Worm (Caenorhabditis elegans) whole organism, L2 larva: ENCODE measurements around the gene C44H4.6.

Experiments
- C34F6.9 ChIP-seq: fragments of 150-350 bp; optimal IDR thresholded peaks from 2 replicates; lab custom pipeline; 2014; ENCODE audit warnings: missing biosample characterization, missing genetic modification characterization
- F13H6.1 ChIP-seq: sonication (generic microtip); optimal IDR thresholded peaks from 2 replicates; lab custom pipeline; 2016; ENCODE audit warnings: missing genetic modification characterization, missing compliant biosample characterization
- R02D3.7 ChIP-seq: fragments of 150-350 bp; optimal IDR thresholded peaks from 2 replicates; lab custom pipeline; 2014; ENCODE audit warnings: missing biosample characterization, missing genetic modification characterization
- Y55F3AM.14 ChIP-seq: fragments of 200-800 bp; sonication (Bioruptor generic); optimal IDR thresholded peaks from 2 replicates; lab custom pipeline; 2018; ENCODE audit warnings: mild to moderate bottlenecking, missing genetic modification characterization, missing compliant biosample characterization
- ZK546.5 ChIP-seq: sonication (generic microtip); optimal IDR thresholded peaks from 2 replicates; lab custom pipeline; 2017; ENCODE audit warnings: missing biosample characterization, missing genetic modification characterization
- ama-1 ChIP-seq: fragments of 150-350 bp; optimal IDR thresholded peaks from 2 replicates; lab custom pipeline; 2018; ENCODE audit warnings: inconsistent platforms
- blmp-1 ChIP-seq: sonication (generic microtip); optimal IDR thresholded peaks from 2 replicates; lab custom pipeline; 2017; ENCODE audit warnings: missing genetic modification characterization, mild to moderate bottlenecking, missing compliant biosample characterization, antibody characterized with exemption, moderate library complexity; ENCODE audit not compliant: insufficient read depth
- ceh-16 ChIP-seq: fragments of 150-350 bp; optimal IDR thresholded peaks from 2 replicates; lab custom pipeline; 2014; ENCODE audit warnings: missing biosample characterization, missing genetic modification characterization
- crh-2 ChIP-seq: sonication (generic microtip); optimal IDR thresholded peaks from 2 replicates; lab custom pipeline; 2017; ENCODE audit warnings: missing biosample characterization, missing genetic modification characterization
- elt-1 ChIP-seq: fragments of 150-350 bp; optimal IDR thresholded peaks from 2 replicates; lab custom pipeline; 2014; ENCODE audit warnings: missing biosample characterization, missing genetic modification characterization
- elt-3 ChIP-seq: sonication (generic microtip); optimal IDR thresholded peaks from 2 replicates; lab custom pipeline; 2017; ENCODE audit warnings: missing biosample characterization, missing genetic modification characterization
- fos-1 ChIP-seq: fragments of 150-350 bp; optimal IDR thresholded peaks from 2 replicates; lab custom pipeline; 2014; ENCODE audit warnings: missing biosample characterization, missing genetic modification characterization
- gmeb-1 ChIP-seq: fragments of 150-350 bp; optimal IDR thresholded peaks from 2 replicates; lab custom pipeline; 2014; ENCODE audit warnings: missing biosample characterization, missing genetic modification characterization
- lin-13 ChIP-seq: fragments of 150-350 bp; optimal IDR thresholded peaks from 2 replicates; lab custom pipeline; 2014; ENCODE audit warnings: missing biosample characterization, missing genetic modification reagents, missing genetic modification characterization
- lsy-2 ChIP-seq, 2 experiments: fragments of 150-350 bp in 1 of 2; sonication (generic microtip) in 1 of 2; optimal IDR thresholded peaks; 2 replicates each; lab custom pipeline; 2014 to 2017; ENCODE audit warnings: missing biosample characterization in 2 of 2, missing genetic modification characterization in 2 of 2
- mbf-1 ChIP-seq: sonication (generic microtip); optimal IDR thresholded peaks from 2 replicates; lab custom pipeline; 2017; ENCODE audit warnings: missing biosample characterization, missing genetic modification characterization
- mdl-1 ChIP-seq, 2 experiments: fragments of 150-350 bp in 1 of 2; sonication (generic microtip) in 1 of 2; optimal IDR thresholded peaks; 2 replicates each; lab custom pipeline; 2017; ENCODE audit warnings: missing biosample characterization in 2 of 2, missing genetic modification characterization in 2 of 2
- nhr-10 ChIP-seq: sonication (generic microtip); optimal IDR thresholded peaks from 2 replicates; lab custom pipeline; 2017; ENCODE audit warnings: missing biosample characterization, missing genetic modification characterization
- nhr-12 ChIP-seq: fragments of 150-350 bp; optimal IDR thresholded peaks from 2 replicates; lab custom pipeline; 2014; ENCODE audit warnings: missing biosample characterization, missing genetic modification characterization
- nhr-129 ChIP-seq: fragments of 150-350 bp; optimal IDR thresholded peaks from 2 replicates; lab custom pipeline; 2014; ENCODE audit warnings: missing biosample characterization, missing genetic modification characterization
- nhr-23 ChIP-seq: fragments of 150-350 bp; optimal IDR thresholded peaks from 2 replicates; lab custom pipeline; 2014; ENCODE audit warnings: missing biosample characterization, missing genetic modification reagents, missing genetic modification characterization
- nhr-25 ChIP-seq: fragments of 150-350 bp; sonication (generic microtip); optimal IDR thresholded peaks from 3 replicates; lab custom pipeline; 2014; ENCODE audit warnings: missing biosample characterization, missing genetic modification characterization
- nhr-6 ChIP-seq: fragments of 150-350 bp; optimal IDR thresholded peaks from 2 replicates; lab custom pipeline; 2014; ENCODE audit warnings: missing biosample characterization, missing genetic modification characterization
- nhr-77 ChIP-seq: fragments of 150-350 bp; optimal IDR thresholded peaks from 2 replicates; lab custom pipeline; 2014; ENCODE audit warnings: missing biosample characterization, missing genetic modification characterization
- sem-4 ChIP-seq: fragments of 150-350 bp; optimal IDR thresholded peaks from 2 replicates; lab custom pipeline; 2014; ENCODE audit warnings: missing biosample characterization, missing genetic modification reagents, missing genetic modification characterization
- skn-1 ChIP-seq: sonication (generic microtip); optimal IDR thresholded peaks from 2 replicates; lab custom pipeline; 2017; ENCODE audit warnings: missing biosample characterization, missing genetic modification characterization
- sma-3 ChIP-seq: sonication (generic microtip); optimal IDR thresholded peaks from 2 replicates; lab custom pipeline; 2016; ENCODE audit warnings: missing genetic modification reagents, missing genetic modification characterization, missing compliant biosample characterization
- sma-9 ChIP-seq, 2 experiments: fragments of 150-350 bp in 1 of 2; sonication (generic microtip) in 1 of 2; optimal IDR thresholded peaks; 2 replicates each; lab custom pipeline; 2014 to 2016; ENCODE audit warnings: missing genetic modification characterization in 2 of 2, mild to moderate bottlenecking in 1 of 2, missing biosample characterization in 1 of 2, missing compliant biosample characterization in 1 of 2, missing genetic modification reagents in 1 of 2, moderate library complexity in 1 of 2
- snpc-4 ChIP-seq: fragments of 150-350 bp; optimal IDR thresholded peaks from 2 replicates; lab custom pipeline; 2014; ENCODE audit warnings: missing biosample characterization, missing genetic modification characterization
- unc-55 ChIP-seq: fragments of 150-350 bp; sonication (generic microtip); optimal IDR thresholded peaks from 3 replicates; lab custom pipeline; 2014; ENCODE audit warnings: missing biosample characterization, missing genetic modification reagents, missing genetic modification characterization
- zag-1 ChIP-seq: fragments of 150-350 bp; optimal IDR thresholded peaks from 2 replicates; lab custom pipeline; 2014; ENCODE audit warnings: missing biosample characterization, missing genetic modification characterization
- ztf-1 ChIP-seq: fragments of 200-800 bp; sonication (Bioruptor generic); conservative IDR thresholded peaks from 2 replicates; pipeline ENCODE4 v1.3.6; 2022; ENCODE audit warnings: missing genetic modification characterization, missing compliant biosample characterization
- ztf-11 ChIP-seq: sonication (generic microtip); optimal IDR thresholded peaks from 2 replicates; lab custom pipeline; 2017; ENCODE audit warnings: missing biosample characterization, missing genetic modification characterization

The C44H4.6 gene

DNA sequence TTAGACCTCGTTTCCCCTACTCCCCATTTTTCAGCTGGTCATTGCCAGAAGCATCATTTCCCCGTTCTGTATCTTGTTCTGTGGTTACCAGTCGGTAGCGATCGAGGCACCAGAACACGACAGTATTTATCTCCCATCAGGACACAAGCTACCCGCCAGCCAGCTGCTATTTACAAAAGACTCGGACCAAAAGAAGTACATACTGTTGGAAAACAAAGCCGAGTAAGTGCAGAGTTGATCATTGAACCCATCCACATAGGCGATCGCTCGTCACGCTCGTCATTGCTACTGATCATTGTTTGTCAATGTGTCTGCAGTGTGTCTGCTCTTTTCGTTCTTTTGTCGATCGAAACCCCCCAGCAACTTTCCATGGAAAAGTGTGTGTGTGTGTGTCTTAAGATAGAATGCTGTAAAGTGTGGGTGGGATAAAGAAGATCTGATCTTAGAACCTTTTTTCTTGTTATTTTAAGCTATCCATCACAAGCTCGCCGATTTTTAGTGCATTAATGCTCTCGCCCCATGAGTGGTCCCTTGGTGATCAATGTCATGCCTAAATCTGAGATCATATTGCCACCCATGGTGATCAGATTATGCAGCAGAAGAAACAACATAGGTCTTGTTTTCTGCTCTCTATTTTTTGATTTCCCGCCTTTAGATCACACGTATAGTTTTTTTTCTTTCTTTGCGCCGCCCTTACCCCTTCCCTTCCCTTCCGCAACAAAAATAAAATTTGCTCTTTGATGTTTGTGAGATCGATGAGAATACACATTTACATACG, 39.4 kb downstream of the C44H4.6 start:
- TF ChIP-seq sma-9 (GFP tag; optimal IDR thresholded peaks at IDR 0.05; lab: Kevin White, UChicago) (peak; percentile 66), sma-9 (tag; optimal IDR thresholded peaks at IDR 0.05; lab: Kevin White, UChicago) (no peak), lsy-2 (tag; optimal IDR thresholded peaks at IDR 0.05; lab: Kevin White, UChicago) (no peak)

DNA sequence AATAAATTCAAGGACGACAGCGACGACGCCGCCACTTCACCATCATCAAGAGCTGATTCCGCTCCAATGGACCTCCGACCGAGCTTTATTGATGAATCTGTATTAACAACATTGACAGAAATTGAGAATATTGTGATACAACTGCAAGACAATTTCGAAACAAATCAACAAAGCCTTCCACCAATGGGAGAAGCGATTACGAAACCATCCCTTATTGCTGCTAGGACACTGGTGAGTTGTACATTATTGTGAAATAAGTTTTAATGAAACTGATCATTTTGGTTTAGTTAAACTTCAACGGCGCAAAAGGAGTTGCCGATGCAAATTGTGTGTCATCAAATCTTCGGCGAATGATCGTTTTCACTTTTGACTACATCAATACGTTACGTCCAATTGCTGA, 40.1 kb downstream of the C44H4.6 start:
- TF ChIP-seq sma-3 (GFP tag; lab: Kevin White, UChicago) (no peak), mdl-1 (tag; optimal IDR thresholded peaks at IDR 0.05; lab: Kevin White, UChicago) (no peak), nhr-6 (tag; lab: Kevin White, UChicago) (no peak), elt-1 (tag; lab: Kevin White, UChicago) (no peak), ztf-1 (GFP tag; lab: Robert Waterston, UW) (no peak), unc-55 (GFP tag; lab: Kevin White, UChicago) (peak; percentile 51)

DNA sequence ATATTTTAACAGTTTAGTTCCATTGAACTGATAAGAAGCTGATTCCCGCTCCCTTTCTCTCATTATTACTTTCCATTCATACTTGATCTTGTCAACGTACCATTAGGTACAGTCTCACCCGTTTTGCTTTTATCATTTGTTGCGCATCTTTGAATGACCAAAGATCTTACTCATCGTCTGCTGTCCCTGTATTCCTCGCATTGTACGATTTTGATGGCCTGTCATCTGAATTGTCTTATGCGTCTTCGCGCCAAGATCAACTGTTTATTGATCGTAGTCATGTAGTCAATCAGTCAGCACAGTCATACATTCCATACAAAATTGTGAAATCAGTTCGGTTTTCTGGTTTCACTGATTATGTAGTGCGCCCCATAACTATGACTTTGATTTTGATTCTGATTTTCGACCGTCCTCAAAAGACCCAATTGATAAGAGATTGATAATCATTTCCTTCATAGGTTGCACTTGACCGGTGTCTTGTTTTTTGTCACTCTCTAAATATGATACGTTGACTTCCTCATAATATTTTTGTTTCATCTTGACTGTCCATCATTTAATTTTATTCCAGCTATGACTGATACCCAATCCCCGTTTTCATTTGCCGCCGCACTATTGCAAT, 41.1 kb downstream of the C44H4.6 start, which contains the start of gene nhr-3:
nhr-3 (plus strand) TSS at position 569 of the 619 bp plus-strand sequence.
- TF ChIP-seq blmp-1 (tag; lab: Kevin White, UChicago) (peak; percentile 79), sma-9 (GFP tag; optimal IDR thresholded peaks at IDR 0.05; lab: Kevin White, UChicago) (peak; percentile 47), sma-9 (tag; optimal IDR thresholded peaks at IDR 0.05; lab: Kevin White, UChicago) (no peak), R02D3.7 (tag; lab: Kevin White, UChicago) (no peak), elt-3 (tag; lab: Kevin White, UChicago) (no peak), nhr-23 (tag; lab: Kevin White, UChicago) (no peak), fos-1 (tag; lab: Kevin White, UChicago) (peak; percentile 13), crh-2 (tag; lab: Kevin White, UChicago) (peak; percentile 49), Y55F3AM.14 (no peak), skn-1 (tag; lab: Kevin White, UChicago) (no peak), nhr-129 (tag; lab: Kevin White, UChicago) (peak; percentile 2), ceh-16 (tag; lab: Kevin White, UChicago) (no peak), lin-13 (GFP tag; lab: Kevin White, UChicago) (no peak), snpc-4 (no peak), sma-3 (GFP tag; lab: Kevin White, UChicago) (peak; percentile 60), nhr-12 (no peak), nhr-6 (tag; lab: Kevin White, UChicago) (peak; percentile 22), nhr-25 (tag; lab: Kevin White, UChicago) (peak; percentile 37), ama-1 (lab: Kevin White, UChicago) (no peak), lsy-2 (tag; optimal IDR thresholded peaks at IDR 0.05; lab: Kevin White, UChicago) (no peak), ztf-11 (no peak), gmeb-1 (no peak)

DNA sequence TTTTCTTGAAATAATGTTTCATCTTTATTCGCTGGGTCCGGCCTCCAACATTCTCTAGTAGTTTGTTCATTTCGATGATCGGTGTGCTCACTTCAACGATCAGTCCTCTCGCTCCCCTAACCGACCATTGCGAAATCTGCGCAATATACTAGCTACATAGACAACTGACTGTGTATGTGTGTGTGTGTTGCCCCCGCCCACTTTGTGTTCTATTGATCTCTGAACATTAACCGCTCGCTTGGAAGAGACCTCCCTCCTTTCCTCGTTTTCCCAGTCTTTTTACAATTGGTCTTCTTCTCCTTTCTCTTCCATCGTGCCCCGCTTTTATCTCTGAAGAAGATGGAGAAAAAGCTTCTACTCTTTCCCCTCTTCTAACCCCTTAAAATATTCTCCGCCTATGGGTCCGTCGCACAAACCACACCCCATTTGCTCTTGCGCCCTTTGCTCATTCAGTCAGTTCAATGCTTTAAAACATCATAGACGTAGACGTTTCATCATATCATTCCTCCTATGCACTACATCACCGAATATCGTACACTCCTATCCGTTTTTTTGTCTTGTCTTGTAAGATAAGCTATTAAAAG, 41.7 kb downstream of the C44H4.6 start:
- TF ChIP-seq nhr-77 (tag; lab: Kevin White, UChicago): no peak
- no peak for TF ChIP-seq sma-3 (GFP tag; lab: Kevin White, UChicago)
- no peak for TF ChIP-seq ZK546.5 (tag; lab: Kevin White, UChicago)
- TF ChIP-seq C34F6.9 (tag; lab: Kevin White, UChicago): peak; percentile 42
- peak; percentile 66 for TF ChIP-seq F13H6.1 (tag; lab: Kevin White, UChicago)
- peak; percentile 77 for TF ChIP-seq nhr-129 (tag; lab: Kevin White, UChicago)
- TF ChIP-seq lsy-2 (tag; optimal IDR thresholded peaks at IDR 0.05; lab: Kevin White, UChicago): peak; percentile 20 to 44
- TF ChIP-seq Y55F3AM.14: peak; percentile 13
- peak; percentile 47 for TF ChIP-seq lin-13 (GFP tag; lab: Kevin White, UChicago)
- peak; percentile 70 for TF ChIP-seq zag-1 (tag; lab: Kevin White, UChicago)
- TF ChIP-seq unc-55 (GFP tag; lab: Kevin White, UChicago): peak; percentile 28
- no peak for TF ChIP-seq nhr-10
- peak; percentile 52 for TF ChIP-seq sem-4
- peak; percentile 28 for TF ChIP-seq snpc-4
- peak; percentile 97 for TF ChIP-seq sma-9 (GFP tag; optimal IDR thresholded peaks at IDR 0.05; lab: Kevin White, UChicago)
- TF ChIP-seq sma-9 (tag; optimal IDR thresholded peaks at IDR 0.05; lab: Kevin White, UChicago): no peak
- no peak for TF ChIP-seq mbf-1 (tag; lab: Kevin White, UChicago)
- peak; percentile 28 to 52 for TF ChIP-seq mdl-1 (tag; optimal IDR thresholded peaks at IDR 0.05; lab: Kevin White, UChicago)
- TF ChIP-seq ztf-11: no peak
- no peak for TF ChIP-seq elt-3 (tag; lab: Kevin White, UChicago)
- TF ChIP-seq, all 48 proteins: peak for 12
